Fruit fly (Drosophila melanogaster): ENCODE measurements around the gene tal-3A.

DNA sequence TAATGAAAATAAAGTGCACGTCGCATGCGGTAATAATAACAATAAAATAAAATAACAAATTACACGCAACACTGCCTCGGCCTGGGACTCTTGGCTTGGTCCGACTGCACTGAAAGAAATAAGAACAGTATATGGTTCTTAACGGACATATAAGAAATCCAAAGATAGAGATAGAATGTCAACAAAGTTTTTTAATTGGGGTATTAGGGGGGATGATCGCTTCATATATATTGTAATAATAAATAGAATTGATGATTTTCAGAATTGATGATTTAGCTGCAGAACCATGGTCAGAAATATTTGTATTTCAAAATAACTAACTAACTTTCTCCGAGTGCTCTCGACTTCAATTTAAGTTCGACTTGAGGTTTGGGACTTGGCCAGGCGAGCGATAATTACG is 16.8 kb upstream of the tal-3A start:
- no peak for TF ChIP-seq CG5204 (GFP tag; optimal IDR thresholded peaks at IDR 0.05)
- no peak for TF ChIP-seq toe (GFP tag; optimal IDR thresholded peaks at IDR 0.05)
- TF ChIP-seq pad (GFP tag; optimal IDR thresholded peaks at IDR 0.05): no peak
- TF ChIP-seq kay (GFP tag; ENCODE audit: borderline replicate concordance): no peak
- no peak for TF ChIP-seq CG11617 (GFP tag; optimal IDR thresholded peaks at IDR 0.05)
- no peak for TF ChIP-seq CG7045 (GFP tag; optimal IDR thresholded peaks at IDR 0.05)

All from whole organism, adult.